Fruit fly (Drosophila melanogaster) whole organism, embryonic: Measurements from ENCODE around the gene Gbeta76C.
"Not testable (repeated sequence)": the region's sequence is repeated elsewhere in the genome, so short reads cannot be mapped to it uniquely, and the experiment has no call there.

Source experiments
- CG2116 ChIP-seq: fragments of 200-800 bp; sonication (Bioruptor generic); optimal IDR thresholded peaks from 3 replicates; lab custom pipeline; 2018; ENCODE audit warnings: missing biosample characterization, mild to moderate bottlenecking, missing genetic modification characterization
- grn ChIP-seq: fragments of 200-800 bp; sonication (Bioruptor generic); optimal IDR thresholded peaks from 3 replicates; lab custom pipeline; 2017; ENCODE audit warnings: missing biosample characterization, missing genetic modification characterization
- gt ChIP-seq: fragments of 200-800 bp; sonication (Bioruptor generic); IDR thresholded peaks from 2 replicates; pipeline ENCODE4 v1.3.6; 2022; ENCODE audit warnings: missing biosample characterization, missing genetic modification characterization
- jing ChIP-seq: fragments of 200-800 bp; sonication (Bioruptor generic); optimal IDR thresholded peaks from 2 replicates; lab custom pipeline; 2018; ENCODE audit warnings: missing biosample characterization, mild to moderate bottlenecking, missing genetic modification characterization
- yki ChIP-seq: fragments of >200 bp; optimal IDR thresholded peaks from 3 replicates; lab custom pipeline; 2018
- zen2 ChIP-seq: fragments of 200-800 bp; sonication (Bioruptor generic); IDR thresholded peaks from 3 replicates; pipeline ENCODE4 v1.3.6; 2022; ENCODE audit warnings: missing biosample characterization, missing genetic modification characterization; ENCODE audit not compliant: partially characterized antibody

Gene Gbeta76C

dm6 chr3L:19718228-19718627 is 30.8 kb downstream of the Gbeta76C start, which contains the start of gene Trpml:
Gene Trpml, minus strand, starts transcription at chr3L:19718328.
- TF ChIP-seq zen2 (GFP tag; lab: Robert Waterston, UW); CG2116 (GFP tag; lab: Kevin White, UChicago); grn (GFP tag; lab: Kevin White, UChicago): not testable (repeated sequence)

dm6 chr3L:19728694-19729093 is 41.3 kb downstream of the Gbeta76C start, which contains the start of gene CG42529:
Gene CG42529, plus strand, starts transcription at chr3L:19728994.
- TF ChIP-seq gt; yki (lab: Kevin White, UChicago); jing (GFP tag; lab: Kevin White, UChicago): not testable (repeated sequence)
